Fruit fly (Drosophila melanogaster) S2 (cell line): Measurements from ENCODE around the gene CG18599.

ENCODE experiments used
- CG8478 ChIP-seq: fragments of >200 bp; optimal IDR thresholded peaks from 2 replicates; lab custom pipeline; 2018
- CTCF ChIP-seq, 2 experiments: fragments of >200 bp; optimal IDR thresholded peaks; 2 replicates each; lab custom pipeline; 2018

The CG18599 gene

DNA sequence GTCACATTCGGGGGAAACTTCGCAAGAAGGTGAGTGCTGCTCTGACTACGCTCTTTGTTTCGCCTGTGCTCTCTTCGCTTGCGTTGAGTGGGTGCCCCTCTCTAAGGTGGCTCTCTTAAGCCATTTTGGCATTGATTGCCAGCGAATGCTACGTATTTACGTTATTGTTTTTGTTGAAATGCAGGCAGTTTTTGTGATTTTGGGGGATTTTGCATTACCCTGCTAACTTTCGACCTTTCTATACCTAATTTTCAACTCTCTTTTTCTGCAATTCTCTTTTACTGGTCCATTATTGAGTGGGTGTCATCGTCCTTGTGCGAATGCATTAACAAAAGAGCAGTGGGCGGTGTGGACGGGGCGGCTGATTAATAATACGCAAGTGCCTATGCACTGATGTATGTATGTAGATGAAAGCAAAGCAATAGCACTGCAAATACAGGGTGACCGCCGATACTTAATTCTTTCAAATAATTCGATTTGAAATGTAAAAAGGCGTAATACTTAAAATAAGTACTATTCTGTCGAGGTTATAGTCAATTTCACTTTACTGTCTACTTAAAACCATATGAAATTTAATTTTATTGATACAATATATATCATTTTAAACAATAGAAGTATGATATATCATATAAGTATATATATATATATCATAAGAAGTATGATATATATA lies 7.7 kb downstream of the CG18599 start:
- TF ChIP-seq CTCF (optimal IDR thresholded peaks at IDR 0.05; lab: Kevin White, UChicago): no peak
- TF ChIP-seq CG8478 (lab: Kevin White, UChicago): no peak

DNA sequence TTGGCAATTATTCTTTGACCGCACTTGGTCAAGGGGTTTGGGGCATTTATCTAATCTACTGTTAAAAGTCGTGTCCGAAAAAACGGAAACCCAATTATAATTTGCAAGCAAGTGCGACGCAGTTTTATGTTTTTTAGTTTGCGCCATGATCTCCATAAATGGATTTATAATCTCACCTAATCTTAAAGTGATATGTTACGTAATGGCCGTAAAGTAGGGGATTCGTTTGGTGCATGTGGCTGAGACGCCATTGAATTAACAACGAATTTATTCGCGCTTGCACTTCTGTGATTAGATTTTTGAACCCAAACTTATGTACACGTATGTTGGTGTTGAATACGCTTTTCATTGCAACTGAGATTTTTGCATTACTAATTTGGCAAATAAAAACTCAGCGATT lies 9.1 kb downstream of the CG18599 start:
- no peak for TF ChIP-seq CG8478 (lab: Kevin White, UChicago)

DNA sequence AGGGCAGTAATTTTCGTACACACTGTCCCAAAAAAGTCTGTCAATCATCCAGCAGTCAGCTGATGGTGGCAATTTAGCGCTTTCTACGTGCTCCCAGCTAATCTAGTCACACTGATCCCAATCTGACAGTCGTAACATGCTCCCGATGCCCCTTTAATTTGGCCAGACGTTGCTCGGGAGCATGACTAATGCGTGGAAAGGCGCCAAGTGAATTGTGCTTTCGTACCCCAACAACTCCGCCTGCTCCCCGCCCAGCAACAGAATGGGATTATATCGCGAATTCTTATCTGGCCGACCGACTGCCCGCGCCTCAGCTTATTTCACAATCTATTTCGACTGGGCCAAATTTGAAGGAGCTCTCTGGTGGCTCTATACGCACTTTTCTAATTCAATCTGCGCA lies 9.8 kb downstream of the CG18599 start:
- TF ChIP-seq CG8478 (lab: Kevin White, UChicago) (no peak), CTCF (optimal IDR thresholded peaks at IDR 0.05; lab: Kevin White, UChicago) (no peak)

DNA sequence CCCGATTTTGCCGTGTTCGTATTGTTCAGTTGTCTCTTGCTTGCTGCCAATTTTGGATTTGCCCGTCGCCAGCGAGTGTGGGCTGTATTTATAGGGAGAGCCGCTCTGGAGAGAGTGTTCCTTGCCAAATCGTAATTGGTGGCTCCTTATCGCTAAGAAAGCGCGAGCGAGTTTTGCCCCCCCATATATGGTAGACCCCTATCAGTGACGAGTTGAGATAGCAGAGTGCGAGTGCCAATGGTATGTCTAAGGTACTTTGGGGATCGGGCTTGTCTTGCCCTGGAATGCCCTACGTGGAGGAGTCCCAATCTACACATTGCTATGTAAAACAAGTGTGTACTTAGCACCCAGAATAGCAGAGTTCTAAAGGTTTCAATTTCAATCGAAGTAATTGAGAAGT lies 11.9 kb downstream of the CG18599 start, which contains the start of gene CG7142:
CG7142 (minus strand) TSS at position 29 of the 400 bp plus-strand sequence.
- TF ChIP-seq CTCF (optimal IDR thresholded peaks at IDR 0.05; lab: Kevin White, UChicago) (no peak), CG8478 (lab: Kevin White, UChicago) (no peak)

DNA sequence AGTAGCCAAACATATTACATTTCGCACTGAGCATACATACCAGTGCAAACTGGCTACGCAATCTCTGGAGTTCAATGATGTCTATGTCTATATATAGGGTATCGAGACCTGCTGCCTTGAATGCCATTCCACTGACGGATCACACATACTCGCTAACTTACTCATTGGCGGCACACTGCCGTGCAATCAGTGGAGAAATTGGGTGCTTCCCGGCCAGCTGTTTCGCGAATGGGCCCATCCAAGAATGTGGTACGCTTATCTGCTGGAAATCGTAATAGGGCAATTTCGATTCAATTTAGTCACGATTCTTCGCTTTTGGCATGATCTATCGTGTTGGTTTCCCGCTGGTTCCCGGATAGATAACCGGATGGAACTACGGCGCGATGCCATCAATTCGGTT lies 12.5 kb downstream of the CG18599 start:
- TF ChIP-seq CG8478 (lab: Kevin White, UChicago) (no peak), CTCF (optimal IDR thresholded peaks at IDR 0.05; lab: Kevin White, UChicago) (no peak)

DNA sequence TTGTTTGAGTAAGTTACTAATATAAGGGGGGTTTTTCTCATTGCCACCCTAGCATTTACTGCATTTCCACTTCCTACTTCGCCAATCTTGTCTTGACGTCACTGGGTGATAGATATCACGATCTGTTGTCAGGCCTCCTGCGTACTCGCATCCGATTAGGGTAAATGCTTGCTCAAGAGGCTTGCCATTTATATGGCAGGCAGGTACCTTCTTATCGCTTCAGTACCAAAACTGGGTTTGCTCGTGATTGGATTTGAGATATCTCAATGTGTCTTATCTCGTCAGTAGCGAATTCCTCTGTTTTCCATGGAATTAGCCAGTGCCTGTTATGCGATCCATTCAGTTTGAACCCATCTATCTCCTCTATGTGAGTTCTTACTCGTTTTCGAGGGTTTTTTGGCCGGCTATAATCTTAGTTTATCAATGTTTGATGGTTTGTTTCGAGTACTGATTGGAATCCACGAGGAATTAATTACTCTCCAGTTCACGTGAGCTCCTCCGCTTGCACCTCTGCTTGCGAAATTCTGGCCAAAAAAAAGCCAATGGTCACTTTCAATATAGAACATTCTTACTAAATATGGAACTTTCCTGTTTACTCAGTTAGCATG lies 13.4 kb downstream of the CG18599 start:
- TF ChIP-seq CTCF (optimal IDR thresholded peaks at IDR 0.05; lab: Kevin White, UChicago): no peak
- no peak for TF ChIP-seq CG8478 (lab: Kevin White, UChicago)

DNA sequence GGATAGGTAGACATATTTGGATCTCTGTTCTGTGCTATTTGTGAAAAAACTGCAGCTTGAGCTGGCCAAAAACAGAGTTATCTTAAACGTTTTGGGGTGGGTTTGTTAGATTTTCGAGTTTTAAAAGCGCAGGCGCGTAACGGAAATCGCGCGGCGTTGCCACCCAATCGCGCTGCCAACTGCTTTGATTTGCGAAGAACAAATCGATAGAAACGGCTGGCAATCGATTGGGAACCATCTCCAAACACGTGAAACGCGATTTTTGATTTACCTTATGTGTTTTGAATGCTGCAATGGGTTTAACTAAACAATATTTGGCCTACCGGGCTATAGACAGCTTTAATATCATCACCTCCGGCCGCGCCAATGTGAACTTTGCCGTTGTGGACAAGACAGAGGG lies 15.9 kb downstream of the CG18599 start, which contains the start of the genes CG14312 and CG8064:
CG14312 (minus strand) TSS at position 88 of the 400 bp plus-strand sequence.
CG8064 (plus strand) TSS at position 220 of the 400 bp plus-strand sequence.
- TF ChIP-seq CG8478 (lab: Kevin White, UChicago) (no peak), CTCF (optimal IDR thresholded peaks at IDR 0.05; lab: Kevin White, UChicago) (peak; percentile 42)

DNA sequence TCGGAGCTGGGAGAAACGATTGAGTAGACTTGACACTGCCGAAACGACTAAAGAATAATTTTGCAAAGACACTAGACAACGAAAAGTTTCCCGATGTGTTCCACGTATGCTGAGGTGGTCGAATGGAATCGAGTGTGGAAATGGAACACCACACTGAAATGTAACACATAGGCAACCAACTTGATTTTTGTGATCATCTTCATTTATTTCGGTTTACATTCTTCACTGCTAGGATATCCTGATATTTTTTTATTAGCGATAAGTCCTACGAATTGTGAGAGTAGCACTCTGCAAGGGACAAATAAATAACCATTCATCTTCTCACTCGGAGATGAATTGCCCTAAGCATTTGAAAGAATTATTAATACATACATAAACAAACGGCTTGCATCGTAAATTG lies 21.1 kb downstream of the CG18599 start, which contains the start of gene CG7131:
CG7131 (minus strand) TSS at position 101 of the 400 bp plus-strand sequence.
- TF ChIP-seq CTCF (optimal IDR thresholded peaks at IDR 0.05; lab: Kevin White, UChicago) (no peak), CG8478 (lab: Kevin White, UChicago) (no peak)

DNA sequence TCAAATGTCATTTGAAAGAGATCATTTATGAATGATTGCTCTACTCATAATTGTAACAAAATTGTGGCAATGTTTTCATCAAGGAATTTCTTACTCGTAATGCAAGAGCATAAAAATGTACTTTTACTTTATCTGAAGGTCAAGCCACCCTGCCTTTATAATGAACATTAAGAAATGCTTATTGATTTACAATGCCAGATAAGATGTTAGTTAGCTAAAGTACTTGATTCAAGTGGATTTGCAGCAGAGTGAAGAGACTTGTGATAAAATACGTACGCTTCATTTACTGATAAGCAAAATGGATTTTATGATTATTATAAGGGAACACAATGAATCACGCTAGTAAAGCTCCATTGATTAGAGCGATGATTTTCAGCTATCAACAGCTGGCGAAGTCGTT lies 24.2 kb downstream of the CG18599 start:
- TF ChIP-seq CG8478 (lab: Kevin White, UChicago): no peak

DNA sequence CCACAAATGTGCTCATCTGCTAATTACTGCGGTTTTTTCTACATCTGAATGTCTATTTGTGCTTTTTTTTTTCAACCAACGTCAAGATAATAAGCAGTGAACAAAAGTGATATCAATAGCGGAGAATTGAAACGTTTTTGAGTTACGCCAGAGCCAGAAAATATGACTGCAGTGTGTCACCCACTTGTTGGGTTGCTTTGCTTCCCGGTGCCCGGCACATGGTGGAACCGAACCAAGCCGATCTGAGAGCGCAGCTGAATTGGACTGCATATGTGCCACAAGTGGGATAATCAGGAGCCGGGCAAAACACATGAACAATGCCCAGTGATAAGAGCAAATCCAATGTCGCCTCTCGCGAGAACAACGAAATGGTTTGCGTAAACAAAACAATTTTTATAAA lies 24.8 kb downstream of the CG18599 start:
- TF ChIP-seq CG8478 (lab: Kevin White, UChicago) (no peak), CTCF (optimal IDR thresholded peaks at IDR 0.05; lab: Kevin White, UChicago) (no peak)

DNA sequence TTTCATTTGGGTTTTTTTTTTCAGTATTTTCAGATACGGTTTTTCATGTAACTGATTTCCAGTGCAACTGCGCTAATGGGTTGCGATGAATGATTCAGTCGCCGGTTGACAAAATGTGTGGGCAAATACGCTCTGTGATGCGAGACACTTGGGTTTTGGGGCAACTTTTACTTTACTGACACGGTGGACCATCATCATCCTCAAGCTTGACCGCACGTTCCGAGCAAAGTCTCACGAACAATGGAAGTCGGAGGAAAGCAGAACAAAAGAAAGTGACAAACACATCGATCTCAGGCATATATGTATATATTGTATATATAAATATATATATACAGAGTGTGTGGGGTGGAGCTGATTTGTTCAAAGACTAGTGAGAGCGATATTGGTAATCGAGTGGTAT lies 26.9 kb downstream of the CG18599 start:
- TF ChIP-seq CTCF (optimal IDR thresholded peaks at IDR 0.05; lab: Kevin White, UChicago): no peak
- no peak for TF ChIP-seq CG8478 (lab: Kevin White, UChicago)

DNA sequence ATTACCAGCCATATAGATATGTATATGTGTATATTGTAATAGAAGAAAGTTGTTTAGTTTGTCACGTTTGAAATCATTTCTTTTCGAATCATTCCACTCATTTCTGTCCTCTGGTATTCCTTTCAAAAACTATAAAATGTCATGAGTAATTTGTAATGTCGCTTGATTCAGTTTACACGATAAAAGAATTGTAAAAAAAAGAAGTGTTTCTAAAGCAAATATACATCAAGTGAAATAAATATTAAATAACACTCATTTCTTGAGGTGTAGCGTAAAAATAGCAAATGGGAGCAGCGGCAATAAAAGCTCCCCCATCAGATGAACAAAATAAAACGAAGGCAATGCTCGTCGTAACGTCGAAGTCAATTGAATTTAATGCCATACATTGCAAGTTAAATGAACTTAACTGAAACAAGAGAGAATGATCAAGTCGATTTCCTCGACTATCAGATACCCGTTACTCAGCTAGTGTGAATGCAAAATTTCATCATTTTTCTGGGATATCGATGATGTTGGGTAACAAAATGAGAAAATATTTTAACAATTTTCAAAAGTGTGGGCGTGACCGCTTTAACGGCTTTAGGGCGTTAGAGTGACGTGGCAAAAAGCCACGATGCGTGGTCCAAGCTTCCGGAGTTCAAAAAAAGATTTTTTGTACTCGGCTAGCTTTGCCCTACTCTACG lies 27.8 kb downstream of the CG18599 start:
- TF ChIP-seq CTCF (optimal IDR thresholded peaks at IDR 0.05; lab: Kevin White, UChicago): no peak
- no peak for TF ChIP-seq CG8478 (lab: Kevin White, UChicago)

DNA sequence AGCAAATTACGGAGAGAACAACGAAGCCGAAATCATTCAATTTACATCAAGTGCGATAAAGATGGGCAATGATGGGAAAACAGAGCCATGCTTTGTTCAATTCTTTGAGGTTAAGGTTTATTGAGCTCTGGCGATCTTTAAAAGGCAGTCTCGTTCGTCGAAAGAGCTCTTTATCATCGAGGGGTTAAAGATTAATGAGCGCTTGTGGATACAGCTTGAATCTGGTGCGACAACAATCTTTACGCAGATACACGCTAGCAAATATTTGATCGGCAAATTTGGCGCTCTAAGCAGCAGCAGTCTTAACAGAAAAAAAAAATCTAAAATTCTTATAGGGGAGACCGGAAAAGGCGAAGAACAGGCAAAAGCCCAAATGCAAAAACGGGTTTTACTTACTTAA lies 28.5 kb downstream of the CG18599 start:
- TF ChIP-seq CTCF (optimal IDR thresholded peaks at IDR 0.05; lab: Kevin White, UChicago) (no peak), CG8478 (lab: Kevin White, UChicago) (no peak)

DNA sequence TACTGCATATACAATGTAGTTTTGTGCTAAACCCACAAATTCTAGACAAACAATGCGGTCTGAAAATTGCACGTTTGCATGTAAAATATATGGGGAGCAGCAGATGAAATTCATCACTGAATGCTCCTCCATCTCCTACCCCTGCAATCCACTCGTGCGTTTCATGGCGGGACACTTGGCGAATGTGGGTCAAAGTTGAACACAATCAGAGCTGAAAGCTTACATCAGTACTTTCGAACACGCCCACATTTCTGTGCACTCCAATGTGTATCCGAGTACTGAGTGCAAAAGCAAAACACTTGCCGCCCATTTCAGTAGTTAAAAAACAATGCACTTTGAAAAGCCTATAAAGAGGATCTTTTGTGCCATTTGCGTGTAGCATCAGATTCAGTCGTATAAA lies 29.1 kb downstream of the CG18599 start:
- no peak for TF ChIP-seq CG8478 (lab: Kevin White, UChicago)
- TF ChIP-seq CTCF (optimal IDR thresholded peaks at IDR 0.05; lab: Kevin White, UChicago): no peak
